Worm (Caenorhabditis elegans) whole organism, L3 larva: ENCODE results near the gene K08E4.7.

Experiments
- R02D3.7 ChIP-seq: fragments of 150-350 bp; optimal IDR thresholded peaks from 2 replicates; lab custom pipeline; 2014; ENCODE audit warnings: missing biosample characterization, missing genetic modification characterization
- ZK546.5 ChIP-seq: sonication (generic microtip); optimal IDR thresholded peaks from 2 replicates; lab custom pipeline; 2017; ENCODE audit warnings: missing biosample characterization, missing genetic modification characterization
- aly-2 ChIP-seq: fragments of 150-350 bp; optimal IDR thresholded peaks from 2 replicates; lab custom pipeline; 2014; ENCODE audit warnings: missing biosample characterization, missing genetic modification characterization
- ama-1 ChIP-seq: fragments of 150-350 bp; optimal IDR thresholded peaks from 2 replicates; lab custom pipeline; 2018
- ceh-16 ChIP-seq: sonication (generic microtip); optimal IDR thresholded peaks from 2 replicates; lab custom pipeline; 2017; ENCODE audit warnings: missing biosample characterization, missing genetic modification characterization
- ceh-28 ChIP-seq: fragments of 150-350 bp; optimal IDR thresholded peaks from 2 replicates; lab custom pipeline; 2014; ENCODE audit warnings: missing biosample characterization, missing genetic modification reagents, missing genetic modification characterization
- ceh-82 ChIP-seq: fragments of 150-350 bp; optimal IDR thresholded peaks from 2 replicates; lab custom pipeline; 2014; ENCODE audit warnings: missing biosample characterization, missing genetic modification characterization
- ceh-9 ChIP-seq: sonication (generic microtip); optimal IDR thresholded peaks from 2 replicates; lab custom pipeline; 2018; ENCODE audit warnings: missing biosample characterization, missing genetic modification characterization
- egl-27 ChIP-seq: sonication (generic microtip); optimal IDR thresholded peaks from 4 replicates; lab custom pipeline; 2017; ENCODE audit warnings: missing biosample characterization, missing genetic modification reagents, missing genetic modification characterization
- elt-2 ChIP-seq: sonication (generic microtip); optimal IDR thresholded peaks from 2 replicates; lab custom pipeline; 2016; ENCODE audit warnings: missing genetic modification reagents, mild to moderate bottlenecking, missing genetic modification characterization, missing compliant biosample characterization
- eor-1 ChIP-seq, 2 experiments: fragments of 150-350 bp; optimal IDR thresholded peaks; 2 replicates each; lab custom pipeline; 2014 to 2018; ENCODE audit warnings: missing biosample characterization in 2 of 2, missing genetic modification characterization in 2 of 2
- fkh-2 ChIP-seq: fragments of 150-350 bp; optimal IDR thresholded peaks from 2 replicates; lab custom pipeline; 2014; ENCODE audit warnings: missing biosample characterization, missing genetic modification reagents, missing genetic modification characterization
- jun-1 ChIP-seq: fragments of 150-350 bp; optimal IDR thresholded peaks from 2 replicates; lab custom pipeline; 2014; ENCODE audit warnings: missing biosample characterization, missing genetic modification reagents, missing genetic modification characterization
- lin-15B ChIP-seq: fragments of 150-350 bp; optimal IDR thresholded peaks from 2 replicates; lab custom pipeline; 2014; ENCODE audit warnings: missing biosample characterization, missing genetic modification characterization
- lin-39 ChIP-seq: fragments of 150-350 bp; optimal IDR thresholded peaks from 2 replicates; lab custom pipeline; 2018; ENCODE audit warnings: missing biosample characterization, missing genetic modification reagents, missing genetic modification characterization
- lsy-12 ChIP-seq: sonication (generic microtip); optimal IDR thresholded peaks from 2 replicates; lab custom pipeline; 2016; ENCODE audit warnings: mild to moderate bottlenecking, missing genetic modification characterization, missing compliant biosample characterization
- mdl-1 ChIP-seq: fragments of 150-350 bp; optimal IDR thresholded peaks from 2 replicates; lab custom pipeline; 2014; ENCODE audit warnings: missing biosample characterization, missing genetic modification characterization
- mml-1 ChIP-seq: fragments of 150-350 bp; sonication (generic microtip); optimal IDR thresholded peaks from 3 replicates; lab custom pipeline; 2014; ENCODE audit warnings: missing biosample characterization, missing genetic modification characterization
- nfya-1 ChIP-seq: sonication (generic microtip); optimal IDR thresholded peaks from 2 replicates; lab custom pipeline; 2017; ENCODE audit warnings: missing genetic modification characterization, mild to moderate bottlenecking, missing compliant biosample characterization, antibody characterized with exemption, moderate library complexity; ENCODE audit not compliant: insufficient read depth
- nhr-11 ChIP-seq: fragments of 150-350 bp; optimal IDR thresholded peaks from 2 replicates; lab custom pipeline; 2014; ENCODE audit warnings: missing biosample characterization, missing genetic modification characterization
- nhr-12 ChIP-seq: fragments of 150-350 bp; optimal IDR thresholded peaks from 2 replicates; lab custom pipeline; 2014; ENCODE audit warnings: missing biosample characterization, missing genetic modification characterization
- nhr-23 ChIP-seq: fragments of 150-350 bp; optimal IDR thresholded peaks from 2 replicates; lab custom pipeline; 2014; ENCODE audit warnings: missing biosample characterization, missing genetic modification reagents, missing genetic modification characterization
- nhr-237 ChIP-seq: fragments of 150-350 bp; optimal IDR thresholded peaks from 2 replicates; lab custom pipeline; 2014; ENCODE audit warnings: missing biosample characterization, missing genetic modification characterization
- nhr-25 ChIP-seq: sonication (generic microtip); optimal IDR thresholded peaks from 2 replicates; lab custom pipeline; 2017; ENCODE audit warnings: missing biosample characterization, missing genetic modification characterization
- nhr-43 ChIP-seq: sonication (generic microtip); optimal IDR thresholded peaks from 2 replicates; lab custom pipeline; 2016; ENCODE audit warnings: mild to moderate bottlenecking, missing genetic modification characterization, missing compliant biosample characterization; ENCODE audit not compliant: poor library complexity, severe bottlenecking
- nhr-67 ChIP-seq: fragments of 150-350 bp; optimal IDR thresholded peaks from 2 replicates; lab custom pipeline; 2014; ENCODE audit warnings: missing biosample characterization, missing genetic modification characterization
- nhr-76 ChIP-seq: fragments of 150-350 bp; sonication (generic microtip); optimal IDR thresholded peaks from 5 replicates; lab custom pipeline; 2014; ENCODE audit warnings: missing biosample characterization, missing genetic modification characterization
- pqm-1 ChIP-seq: fragments of 150-350 bp; optimal IDR thresholded peaks from 2 replicates; lab custom pipeline; 2017; ENCODE audit warnings: missing biosample characterization, missing genetic modification characterization, inconsistent platforms
- sea-2 ChIP-seq: fragments of 150-350 bp; sonication (generic microtip); optimal IDR thresholded peaks from 4 replicates; lab custom pipeline; 2014; ENCODE audit warnings: missing biosample characterization, missing genetic modification reagents, missing genetic modification characterization
- skn-1 ChIP-seq: fragments of 150-350 bp; optimal IDR thresholded peaks from 2 replicates; lab custom pipeline; 2014; ENCODE audit warnings: missing biosample characterization, missing genetic modification characterization
- snpc-4 ChIP-seq: fragments of 150-350 bp; optimal IDR thresholded peaks from 2 replicates; lab custom pipeline; 2014; ENCODE audit warnings: missing biosample characterization, missing genetic modification characterization
- tbx-2 ChIP-seq: sonication (generic microtip); optimal IDR thresholded peaks from 2 replicates; lab custom pipeline; 2016; ENCODE audit warnings: mild to moderate bottlenecking, missing genetic modification characterization, missing compliant biosample characterization
- unc-39 ChIP-seq: sonication (generic microtip); optimal IDR thresholded peaks from 4 replicates; lab custom pipeline; 2017; ENCODE audit warnings: missing biosample characterization, missing genetic modification characterization
- unc-62 ChIP-seq: fragments of 150-350 bp; sonication (generic microtip); optimal IDR thresholded peaks from 4 replicates; lab custom pipeline; 2014; ENCODE audit warnings: missing biosample characterization, missing genetic modification reagents, missing genetic modification characterization
- ztf-11 ChIP-seq: fragments of 150-350 bp; optimal IDR thresholded peaks from 2 replicates; lab custom pipeline; 2014; ENCODE audit warnings: missing biosample characterization, missing genetic modification characterization
- ztf-4 ChIP-seq: fragments of 150-350 bp; optimal IDR thresholded peaks from 2 replicates; lab custom pipeline; 2014; ENCODE audit warnings: missing biosample characterization, missing genetic modification characterization

Gene K08E4.7

ce11 chrIV:12092113-12092512, 16.5 kb downstream of the K08E4.7 start, which contains the start of gene mig-32:
Gene mig-32 (minus strand): TSS chrIV:12092213.
- TF ChIP-seq ceh-16 (no peak), lin-15B (no peak), eor-1 (tag; optimal IDR thresholded peaks at IDR 0.05; lab: Kevin White, UChicago) (no peak), ama-1 (lab: Kevin White, UChicago) (no peak), lin-39 (tag; lab: Kevin White, UChicago) (no peak), mdl-1 (tag; lab: Kevin White, UChicago) (no peak), skn-1 (tag; lab: Kevin White, UChicago) (no peak)

ce11 chrIV:12093384-12093783, 17.8 kb downstream of the K08E4.7 start, which contains the start of gene cpsf-4:
Gene cpsf-4 (minus strand): TSS chrIV:12093445.
- TF ChIP-seq ZK546.5 (no peak), aly-2 (tag; lab: Kevin White, UChicago) (no peak), nhr-25 (tag; lab: Kevin White, UChicago) (no peak)

ce11 chrIV:12093819-12094218, 18.2 kb downstream of the K08E4.7 start, which contains the start of gene F11A10.5:
Gene F11A10.5 (plus strand): TSS chrIV:12094119.
- no peak for TF ChIP-seq nhr-43 (tag; lab: Kevin White, UChicago)
- no peak for TF ChIP-seq R02D3.7 (tag; lab: Kevin White, UChicago)
- TF ChIP-seq nhr-12 (tag; lab: Kevin White, UChicago), result no peak
- peak; percentile 41 for TF ChIP-seq lin-15B
- TF ChIP-seq ama-1 (lab: Kevin White, UChicago), result no peak
- no peak for TF ChIP-seq ztf-11 (tag; lab: Kevin White, UChicago)
- no peak for TF ChIP-seq ceh-9 (tag; lab: Kevin White, UChicago)
- no peak for TF ChIP-seq elt-2 (tag; lab: Kevin White, UChicago)
- TF ChIP-seq mdl-1 (tag; lab: Kevin White, UChicago), result no peak
- no peak for TF ChIP-seq sea-2 (GFP tag; lab: Kevin White, UChicago)
- no peak for TF ChIP-seq nfya-1
- TF ChIP-seq egl-27 (tag; lab: Kevin White, UChicago), result no peak
- no peak for TF ChIP-seq nhr-11
- no peak for TF ChIP-seq skn-1 (tag; lab: Kevin White, UChicago)
- TF ChIP-seq unc-62, result no peak
- no peak for TF ChIP-seq fkh-2 (tag; lab: Kevin White, UChicago)
- TF ChIP-seq nhr-23 (tag; lab: Kevin White, UChicago), result peak; percentile 7
- no peak for TF ChIP-seq ZK546.5
- TF ChIP-seq aly-2 (tag; lab: Kevin White, UChicago), result no peak
- TF ChIP-seq nhr-25 (tag; lab: Kevin White, UChicago), result peak; percentile 22
- TF ChIP-seq nhr-76, result no peak
- TF ChIP-seq lsy-12 (tag; lab: Kevin White, UChicago), result no peak
- TF ChIP-seq ceh-82 (tag; lab: Kevin White, UChicago), result no peak
- no peak for TF ChIP-seq unc-39
- TF ChIP-seq ztf-4 (tag; lab: Kevin White, UChicago), result no peak

- no peak for TF ChIP-seq aly-2 (tag; lab: Kevin White, UChicago)
- no peak for TF ChIP-seq mdl-1 (tag; lab: Kevin White, UChicago)
- no peak for TF ChIP-seq tbx-2 (tag; lab: Kevin White, UChicago)
- no peak for TF ChIP-seq nhr-12 (tag; lab: Kevin White, UChicago)
- no peak for TF ChIP-seq nfya-1
- no peak for TF ChIP-seq eor-1 (tag; optimal IDR thresholded peaks at IDR 0.05; lab: Kevin White, UChicago)
- no peak for TF ChIP-seq ceh-28 (tag; lab: Kevin White, UChicago)
- TF ChIP-seq jun-1 (tag; lab: Kevin White, UChicago), result no peak
- TF ChIP-seq mml-1, result no peak
- no peak for TF ChIP-seq pqm-1 (tag; lab: Kevin White, UChicago)
- no peak for TF ChIP-seq nhr-237 (tag; lab: Kevin White, UChicago)
- TF ChIP-seq snpc-4 (tag; lab: Kevin White, UChicago), result no peak
- TF ChIP-seq nhr-43 (tag; lab: Kevin White, UChicago), result no peak
- TF ChIP-seq ztf-11 (tag; lab: Kevin White, UChicago), result no peak
- TF ChIP-seq R02D3.7 (tag; lab: Kevin White, UChicago), result no peak
- TF ChIP-seq nhr-67 (tag; lab: Kevin White, UChicago), result no peak
Observed at ce11 chrIV:12096479-12096878, 20.9 kb downstream of the K08E4.7 start, which contains the start of gene mon-2. Gene mon-2 (plus strand): TSS chrIV:12096779.
